Fruit fly (Drosophila melanogaster) whole organism, pupa: Measurements from ENCODE around the gene Spase25.

ENCODE experiments used
- CG10348 ChIP-seq: fragments of 200-800 bp; sonication (Bioruptor generic); IDR thresholded peaks from 2 replicates; pipeline ENCODE4 v1.3.6; 2022; ENCODE audit warnings: missing biosample characterization, missing genetic modification characterization
- CG12605 ChIP-seq: fragments of 200-800 bp; sonication (Bioruptor generic); IDR thresholded peaks from 2 replicates; pipeline ENCODE4 v1.3.6; 2022; ENCODE audit warnings: missing biosample characterization, missing genetic modification characterization
- CG14655 ChIP-seq: fragments of 200-800 bp; sonication (Bioruptor generic); optimal IDR thresholded peaks from 3 replicates; lab custom pipeline; 2017; ENCODE audit warnings: mild to moderate bottlenecking, missing biosample characterization, missing genetic modification reagents, missing genetic modification characterization
- D1 ChIP-seq: fragments of 200-800 bp; sonication (Bioruptor generic); optimal IDR thresholded peaks from 2 replicates; lab custom pipeline; 2018; ENCODE audit warnings: missing biosample characterization, mild to moderate bottlenecking, missing genetic modification characterization, moderate library complexity
- Ets98B ChIP-seq: fragments of 200-800 bp; sonication (Bioruptor generic); IDR thresholded peaks from 2 replicates; pipeline ENCODE4 v1.3.6; 2022; ENCODE audit warnings: missing biosample characterization, missing genetic modification characterization
- fd96Ca ChIP-seq: fragments of 200-800 bp; sonication (Bioruptor generic); IDR thresholded peaks from 3 replicates; pipeline ENCODE4 v1.3.6; 2022; ENCODE audit warnings: missing biosample characterization, missing genetic modification characterization
- rn ChIP-seq: fragments of 200-800 bp; sonication (Bioruptor generic); IDR thresholded peaks from 2 replicates; pipeline ENCODE4 v1.3.6; 2022; ENCODE audit warnings: missing biosample characterization, missing genetic modification characterization

- 0 out of 2 replicates have a peak, but pooled peaks have one; percentile 13 for TF ChIP-seq CG12605 (GFP tag; lab: Robert Waterston, UW)
- TF ChIP-seq CG14655 (GFP tag; lab: Kevin White, UChicago) = no peak
- TF ChIP-seq D1 (tag; lab: Kevin White, UChicago) = no peak
- TF ChIP-seq rn (GFP tag; lab: Robert Waterston, UW) = 0 out of 2 replicates have a peak, but pooled peaks have one; percentile 33
- peak; percentile 84 for TF ChIP-seq Ets98B (GFP tag; lab: Robert Waterston, UW)
- peak; percentile 78 for TF ChIP-seq fd96Ca (GFP tag; lab: Robert Waterston, UW)
- 0 out of 2 replicates have a peak, but pooled peaks have one; percentile 50 for TF ChIP-seq CG10348
Observed at dm6 chrX:11451027-11451572, 34.0 kb upstream of the Spase25 start.
